Fruit fly (Drosophila melanogaster): ENCODE results near the gene CG31086.

The CG31086 gene

DNA sequence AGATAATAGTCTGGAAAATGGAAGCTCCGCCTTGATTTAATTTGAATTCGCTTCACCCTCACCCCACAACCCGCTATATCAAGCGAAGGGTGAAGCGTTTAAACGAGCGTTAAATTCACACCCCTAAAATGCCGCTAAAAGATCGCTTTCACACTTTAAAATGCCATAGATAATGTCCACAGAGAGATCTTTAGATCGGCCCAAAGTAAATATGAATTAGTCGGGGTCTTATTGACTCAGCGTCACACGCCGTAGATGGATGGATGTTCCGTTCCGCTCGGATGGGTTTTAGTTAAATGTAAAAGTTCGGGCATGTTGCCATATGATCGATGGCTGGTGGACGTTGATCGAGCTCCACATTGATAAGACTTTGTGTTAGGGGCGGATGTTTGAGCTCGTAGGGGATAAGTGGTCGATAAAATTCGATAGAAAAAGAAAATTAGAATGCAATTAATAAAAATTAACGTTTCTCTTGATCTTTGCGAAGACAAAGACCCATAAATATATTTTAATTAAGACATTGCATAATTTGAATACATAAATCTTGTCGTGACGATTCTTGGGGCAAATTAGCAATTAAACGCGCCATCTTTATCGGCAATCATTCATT, 43.1 kb downstream of the CG31086 start (continued):
- TF ChIP-seq Deaf1 (tag; optimal IDR thresholded peaks at IDR 0.05) (peak; percentile 7), CG1832 (GFP tag; optimal IDR thresholded peaks at IDR 0.05) (peak; percentile 31), vfl (GFP tag; optimal IDR thresholded peaks at IDR 0.05) (peak; percentile 67), Scr (GFP tag; IDR thresholded peaks at IDR 0.05; ENCODE audit: partially characterized antibody) (no peak), Hr3 (GFP tag; optimal IDR thresholded peaks at IDR 0.05) (peak; percentile 56), CG8388 (GFP tag; optimal IDR thresholded peaks at IDR 0.05) (peak; percentile 21), CG17361 (GFP tag; IDR thresholded peaks at IDR 0.05) (peak; percentile 50; the same call in 2 of the 3 replicates), CG2889 (GFP tag; IDR thresholded peaks at IDR 0.05) (peak; percentile 53; the same call in 1 of the 3 replicates), Fer3 (tag; optimal IDR thresholded peaks at IDR 0.05) (peak; percentile 91), Vsx1 (GFP tag; optimal IDR thresholded peaks at IDR 0.05) (peak; percentile 92), crc (GFP tag; optimal IDR thresholded peaks at IDR 0.05) (peak; percentile 75), so (GFP tag; IDR thresholded peaks at IDR 0.05) (peak; percentile 75; the same call in 2 of the 3 replicates), CG14965 (GFP tag; optimal IDR thresholded peaks at IDR 0.05; ENCODE audit: borderline replicate concordance) (peak; percentile 77), CG3065 (GFP tag; optimal IDR thresholded peaks at IDR 0.05) (peak; percentile 82), E2f2 (GFP tag; IDR thresholded peaks at IDR 0.05) (peak; percentile 68), chm (GFP tag; IDR thresholded peaks at IDR 0.05) (peak; percentile 92; the same call in 1 of the 2 replicates), CG18262 (tag; optimal IDR thresholded peaks at IDR 0.05) (peak; percentile 68), CG7963 (GFP tag; IDR thresholded peaks at IDR 0.05; ENCODE audit: partially characterized antibody) (no peak), ap (GFP tag; IDR thresholded peaks at IDR 0.05) (peak; percentile 51), NfI (GFP tag; optimal IDR thresholded peaks at IDR 0.05) (peak; percentile 70), cad (GFP tag; optimal IDR thresholded peaks at IDR 0.05) (no peak), CG9609 (GFP tag; optimal IDR thresholded peaks at IDR 0.05) (peak; percentile 74), onecut (GFP tag; IDR thresholded peaks at IDR 0.05) (peak; percentile 81), ttk (GFP tag; IDR thresholded peaks at IDR 0.05) (peak; percentile 52; the same call in 1 of the 2 replicates), Ets97D (GFP tag; optimal IDR thresholded peaks at IDR 0.05) (peak; percentile 68), odd (GFP tag; optimal IDR thresholded peaks at IDR 0.05) (peak; percentile 87), CG7745 (tag; optimal IDR thresholded peaks at IDR 0.05) (peak; percentile 77), CG15601 (tag; optimal IDR thresholded peaks at IDR 0.05) (peak; percentile 94), CG4360 (GFP tag; IDR thresholded peaks at IDR 0.05) (peak; percentile 75), sens-2 (GFP tag; IDR thresholded peaks at IDR 0.05) (peak; percentile 67), dysf (GFP tag; IDR thresholded peaks at IDR 0.05) (peak; percentile 54; the same call in 1 of the 3 replicates), CG32767 (GFP tag; IDR thresholded peaks at IDR 0.05) (peak; percentile 69), CG12769 (tag; optimal IDR thresholded peaks at IDR 0.05) (peak; percentile 88), Drgx (GFP tag; IDR thresholded peaks at IDR 0.05) (no peak), CG17912 (GFP tag; optimal IDR thresholded peaks at IDR 0.05) (peak; percentile 87), NC2β (GFP tag; optimal IDR thresholded peaks at IDR 0.05) (peak; percentile 88), Mrtf (GFP tag; IDR thresholded peaks at IDR 0.05) (peak; percentile 63; the same call in 2 of the 3 replicates), CG13894 (tag; optimal IDR thresholded peaks at IDR 0.05) (peak; percentile 81), Dll (GFP tag; IDR thresholded peaks at IDR 0.05; ENCODE audit: partially characterized antibody) (no peak), Taf1 (GFP tag; IDR thresholded peaks at IDR 0.05) (peak; percentile 59), CG3407 (GFP tag; optimal IDR thresholded peaks at IDR 0.05) (peak; percentile 96), CG12391 (tag; optimal IDR thresholded peaks at IDR 0.05) (peak; percentile 50), Atf6 (GFP tag; IDR thresholded peaks at IDR 0.05) (peak; percentile 92), CG31224 (GFP tag; IDR thresholded peaks at IDR 0.05) (peak; percentile 55), CG11456 (GFP tag; IDR thresholded peaks at IDR 0.05) (peak; percentile 85), CG3163 (GFP tag; optimal IDR thresholded peaks at IDR 0.05) (peak; percentile 70), Dbx (GFP tag; IDR thresholded peaks at IDR 0.05) (peak; percentile 92), gcm2 (GFP tag; optimal IDR thresholded peaks at IDR 0.05) (peak; percentile 73), CG11695 (GFP tag; IDR thresholded peaks at IDR 0.05) (peak; percentile 76; the same call in 2 of the 3 replicates)
